Fruit fly (Drosophila melanogaster): ENCODE data around the gene AdamTS-B.

The AdamTS-B gene

dm6 chrX:5696436-5697022 lies 1.8 kb upstream of the AdamTS-B start (continued):
- TF ChIP-seq Gug (GFP tag; IDR thresholded peaks at IDR 0.05) (peak; percentile 96), CG18619 (GFP tag; optimal IDR thresholded peaks at IDR 0.05) (peak; percentile 94), CG30020 (tag; optimal IDR thresholded peaks at IDR 0.05) (peak; percentile 43), Scr (GFP tag; IDR thresholded peaks at IDR 0.05; ENCODE audit: partially characterized antibody) (no peak), tup (GFP tag; optimal IDR thresholded peaks at IDR 0.05) (peak; percentile 97), nmo (GFP tag; optimal IDR thresholded peaks at IDR 0.05) (peak; percentile 95), CG4404 (GFP tag; IDR thresholded peaks at IDR 0.05) (peak; percentile 93), MESR4 (GFP tag; optimal IDR thresholded peaks at IDR 0.05) (peak; percentile 47), CG1832 (GFP tag; optimal IDR thresholded peaks at IDR 0.05) (peak; percentile 45), CG2199 (GFP tag; IDR thresholded peaks at IDR 0.05) (peak; percentile 97), Oaz (GFP tag; IDR thresholded peaks at IDR 0.05) (peak; percentile 90), stc (GFP tag; IDR thresholded peaks at IDR 0.05) (peak; percentile 93), Poxn (GFP tag; IDR thresholded peaks at IDR 0.05) (peak; percentile 49; the same call in 1 of the 2 replicates), eve (GFP tag; optimal IDR thresholded peaks at IDR 0.05) (peak in 1 of 2 experiments; percentile 90), trh (GFP tag; optimal IDR thresholded peaks at IDR 0.05) (peak; percentile 90), dan (GFP tag; IDR thresholded peaks at IDR 0.05) (peak; percentile 94), CG2712 (tag; optimal IDR thresholded peaks at IDR 0.05) (peak; percentile 86), lilli (GFP tag; optimal IDR thresholded peaks at IDR 0.05) (peak; percentile 96), cg (GFP tag; optimal IDR thresholded peaks at IDR 0.05) (peak; percentile 82), CG14860 (GFP tag; IDR thresholded peaks at IDR 0.05; ENCODE audit: partially characterized antibody) (no peak), CG17385 (GFP tag; optimal IDR thresholded peaks at IDR 0.05) (peak; percentile 92), CG3065 (GFP tag; optimal IDR thresholded peaks at IDR 0.05) (peak; percentile 95), CG13624 (GFP tag; optimal IDR thresholded peaks at IDR 0.05) (peak; percentile 97), CG1647 (GFP tag; optimal IDR thresholded peaks at IDR 0.05) (peak; percentile 97), D19A (tag; optimal IDR thresholded peaks at IDR 0.05) (peak; percentile 69), maf-S (GFP tag; optimal IDR thresholded peaks at IDR 0.05) (peak; percentile 97), CG10654 (GFP tag; optimal IDR thresholded peaks at IDR 0.05) (peak; percentile 97), CG11696 (GFP tag; IDR thresholded peaks at IDR 0.05) (peak; percentile 81), Mes4 (GFP tag; optimal IDR thresholded peaks at IDR 0.05) (peak; percentile 98), Trl (optimal IDR thresholded peaks at IDR 0.05) (no peak), Trl (GFP tag; optimal IDR thresholded peaks at IDR 0.05) (peak; percentile 99), C15 (GFP tag; IDR thresholded peaks at IDR 0.05) (peak; percentile 87; the same call in 2 of the 3 replicates), sima (GFP tag; optimal IDR thresholded peaks at IDR 0.05) (peak; percentile 94), pnt (GFP tag; optimal IDR thresholded peaks at IDR 0.05) (peak; percentile 99), CG6791 (GFP tag; IDR thresholded peaks at IDR 0.05; ENCODE audit: partially characterized antibody) (no peak), Rfx (GFP tag; IDR thresholded peaks at IDR 0.05) (peak; percentile 97), E2f2 (GFP tag; IDR thresholded peaks at IDR 0.05) (peak; percentile 77; the same call in 1 of the 2 replicates), wek (GFP tag; optimal IDR thresholded peaks at IDR 0.05) (peak; percentile 88), pfk (GFP tag; optimal IDR thresholded peaks at IDR 0.05) (peak; percentile 36), cas (GFP tag; IDR thresholded peaks at IDR 0.05) (peak; percentile 75), ewg (GFP tag; optimal IDR thresholded peaks at IDR 0.05) (peak; percentile 92), phol (tag; optimal IDR thresholded peaks at IDR 0.05) (peak; percentile 95), aop (GFP tag; IDR thresholded peaks at IDR 0.05) (peak; percentile 94), CG9797 (GFP tag; optimal IDR thresholded peaks at IDR 0.05) (peak; percentile 40), CG6765 (GFP tag; optimal IDR thresholded peaks at IDR 0.05) (peak; percentile 69), Fer1 (GFP tag; optimal IDR thresholded peaks at IDR 0.05) (peak; percentile 95), lab (GFP tag; optimal IDR thresholded peaks at IDR 0.05) (peak; percentile 95), CG10979 (tag; optimal IDR thresholded peaks at IDR 0.05) (peak; percentile 94), yki (optimal IDR thresholded peaks at IDR 0.05) (no peak), ap (GFP tag; IDR thresholded peaks at IDR 0.05) (peak; percentile 94), org-1 (GFP tag; optimal IDR thresholded peaks at IDR 0.05) (peak; percentile 95)
